Worm (Caenorhabditis elegans) whole organism, young adult: ENCODE data around the gene R02F2.6.
A peak's percentile ranks its signal among the peaks of the same experiment; 100 is the strongest.

Source experiments
- B0336.3 ChIP-seq: fragments of 200-800 bp; sonication (Bioruptor generic); IDR thresholded peaks from 2 replicates; pipeline ENCODE4 v1.3.6; 2022; ENCODE audit warnings: missing genetic modification characterization, missing compliant biosample characterization
- C06A6.2 ChIP-seq: fragments of 200-800 bp; sonication (Bioruptor generic); conservative IDR thresholded peaks from 2 replicates; pipeline ENCODE4 v1.3.6; 2022; ENCODE audit warnings: missing genetic modification characterization, missing compliant biosample characterization
- F10E7.11 ChIP-seq: sonication (generic microtip); optimal IDR thresholded peaks from 2 replicates; lab custom pipeline; 2017; ENCODE audit warnings: mild to moderate bottlenecking, missing genetic modification characterization, moderate library complexity, missing compliant biosample characterization
- F33H1.4 ChIP-seq: fragments of 200-800 bp; sonication (Bioruptor generic); IDR thresholded peaks from 2 replicates; pipeline ENCODE4 v1.3.6; 2022; ENCODE audit warnings: missing genetic modification reagents, missing genetic modification characterization, missing compliant biosample characterization
- K12H6.12 ChIP-seq: fragments of 200-800 bp; sonication (Bioruptor generic); optimal IDR thresholded peaks from 2 replicates; lab custom pipeline; 2018; ENCODE audit warnings: mild to moderate bottlenecking, missing genetic modification characterization, missing compliant biosample characterization
- T07F8.4 ChIP-seq: sonication (generic microtip); optimal IDR thresholded peaks from 2 replicates; lab custom pipeline; 2016; ENCODE audit warnings: mild to moderate bottlenecking, missing genetic modification characterization, moderate library complexity, missing compliant biosample characterization
- Y53F4B.3 ChIP-seq: fragments of 200-800 bp; sonication (Bioruptor generic); IDR thresholded peaks from 2 replicates; pipeline ENCODE4 v1.3.6; 2022; ENCODE audit warnings: missing genetic modification reagents, missing genetic modification characterization, missing compliant biosample characterization
- Y56A3A.18 ChIP-seq: fragments of 200-800 bp; sonication (Bioruptor generic); IDR thresholded peaks from 2 replicates; pipeline ENCODE4 v1.3.6; 2022; ENCODE audit warnings: missing genetic modification reagents, missing genetic modification characterization, missing compliant biosample characterization
- Y79H2A.3 ChIP-seq: fragments of 200-800 bp; sonication (Bioruptor generic); conservative IDR thresholded peaks from 2 replicates; pipeline ENCODE4 v1.3.6; 2022; ENCODE audit warnings: missing genetic modification reagents, missing genetic modification characterization, missing compliant biosample characterization
- Y95B8A.8 ChIP-seq: fragments of 200-800 bp; sonication (Bioruptor generic); IDR thresholded peaks from 2 replicates; pipeline ENCODE4 v1.3.6; 2022; ENCODE audit warnings: missing genetic modification reagents, missing genetic modification characterization, missing compliant biosample characterization
- ZK185.1 ChIP-seq: sonication (generic microtip); optimal IDR thresholded peaks from 2 replicates; lab custom pipeline; 2016; ENCODE audit warnings: mild to moderate bottlenecking, missing genetic modification characterization, missing compliant biosample characterization; ENCODE audit not compliant: poor library complexity, severe bottlenecking
- akir-1 ChIP-seq: fragments of 200-800 bp; sonication (Bioruptor generic); optimal IDR thresholded peaks from 2 replicates; lab custom pipeline; 2018; ENCODE audit warnings: mild to moderate bottlenecking, missing genetic modification characterization, moderate library complexity, missing compliant biosample characterization
- atf-7 ChIP-seq: sonication (generic microtip); optimal IDR thresholded peaks from 2 replicates; lab custom pipeline; 2017; ENCODE audit warnings: mild to moderate bottlenecking, missing genetic modification characterization, missing compliant biosample characterization
- attf-3 ChIP-seq: fragments of 200-800 bp; sonication (Bioruptor generic); conservative IDR thresholded peaks from 2 replicates; pipeline ENCODE4 v1.3.6; 2022; ENCODE audit warnings: missing genetic modification reagents, missing genetic modification characterization, missing compliant biosample characterization
- attf-5 ChIP-seq: fragments of 200-800 bp; sonication (Bioruptor generic); optimal IDR thresholded peaks from 2 replicates; lab custom pipeline; 2018; ENCODE audit warnings: mild to moderate bottlenecking, missing genetic modification characterization, missing compliant biosample characterization
- cebp-1 ChIP-seq, 2 experiments: fragments of 200-800 bp in 1 of 2; sonication (Bioruptor generic) in 1 of 2; sonication (generic microtip) in 1 of 2; IDR thresholded peaks in 1 of 2; optimal IDR thresholded peaks in 1 of 2; 2 replicates each; pipeline versions ENCODE4 v1.3.6 to Lab custom; 2017 to 2022; ENCODE audit warnings: missing compliant biosample characterization in 2 of 2, missing genetic modification characterization in 2 of 2, mild to moderate bottlenecking in 1 of 2, missing genetic modification reagents in 1 of 2, moderate library complexity in 1 of 2
- die-1 ChIP-seq: sonication (generic microtip); optimal IDR thresholded peaks from 2 replicates; lab custom pipeline; 2016; ENCODE audit warnings: missing genotype, mild to moderate bottlenecking, missing genetic modification characterization, missing compliant biosample characterization
- dox-1 ChIP-seq: fragments of 200-800 bp; sonication (Bioruptor generic); IDR thresholded peaks from 2 replicates; pipeline ENCODE4 v1.3.6; 2022; ENCODE audit warnings: missing genetic modification reagents, missing genetic modification characterization, missing compliant biosample characterization
- dpff-1 ChIP-seq: sonication (generic microtip); optimal IDR thresholded peaks from 2 replicates; lab custom pipeline; 2017; ENCODE audit warnings: mild to moderate bottlenecking, missing genetic modification characterization, missing compliant biosample characterization
- dpl-1 ChIP-seq: fragments of 150-350 bp; optimal IDR thresholded peaks from 2 replicates; lab custom pipeline; 2014; ENCODE audit warnings: missing biosample characterization, missing genetic modification reagents, missing genetic modification characterization
- efl-1 ChIP-seq: fragments of 150-350 bp; optimal IDR thresholded peaks from 2 replicates; lab custom pipeline; 2014; ENCODE audit warnings: missing biosample characterization, missing genetic modification reagents, missing genetic modification characterization
- egrh-3 ChIP-seq: fragments of 200-800 bp; sonication (Bioruptor generic); IDR thresholded peaks from 2 replicates; pipeline ENCODE4 v1.3.6; 2022; ENCODE audit warnings: missing genetic modification reagents, missing genetic modification characterization, missing compliant biosample characterization
- ets-4 ChIP-seq: fragments of 200-800 bp; sonication (Bioruptor generic); optimal IDR thresholded peaks from 2 replicates; lab custom pipeline; 2018; ENCODE audit warnings: mild to moderate bottlenecking, missing genetic modification characterization, missing compliant biosample characterization
- fkh-3 ChIP-seq: sonication (generic microtip); optimal IDR thresholded peaks from 2 replicates; lab custom pipeline; 2016; ENCODE audit warnings: mild to moderate bottlenecking, missing genetic modification characterization, missing compliant biosample characterization
- gei-17 ChIP-seq: fragments of 200-800 bp; sonication (Bioruptor generic); optimal IDR thresholded peaks from 2 replicates; lab custom pipeline; 2018; ENCODE audit warnings: mild to moderate bottlenecking, missing genetic modification characterization, missing compliant biosample characterization
- hmg-1.2 ChIP-seq: fragments of 200-800 bp; sonication (Bioruptor generic); IDR thresholded peaks from 2 replicates; pipeline ENCODE4 v1.3.6; 2022; ENCODE audit warnings: missing genetic modification reagents, missing genetic modification characterization, missing compliant biosample characterization
- hsf-1 ChIP-seq: fragments of 200-800 bp; sonication (Bioruptor generic); IDR thresholded peaks from 2 replicates; pipeline ENCODE4 v1.3.6; 2022; ENCODE audit warnings: missing genetic modification reagents, missing genetic modification characterization, missing compliant biosample characterization
- lin-26 ChIP-seq: fragments of 200-800 bp; sonication (Bioruptor generic); IDR thresholded peaks from 2 replicates; pipeline ENCODE4 v1.3.6; 2022; ENCODE audit warnings: missing genetic modification reagents, missing genetic modification characterization, missing compliant biosample characterization
- lin-35 ChIP-seq, 3 experiments: fragments of 150-350 bp in 2 of 3; sonication (generic microtip) in 1 of 3; optimal IDR thresholded peaks; 2 replicates each; lab custom pipeline; 2014 to 2018; ENCODE audit warnings: missing biosample characterization in 3 of 3, missing genetic modification characterization in 3 of 3, missing genetic modification reagents in 3 of 3
- lin-54 ChIP-seq: fragments of 200-800 bp; sonication (Bioruptor generic); optimal IDR thresholded peaks from 2 replicates; lab custom pipeline; 2018; ENCODE audit warnings: mild to moderate bottlenecking, missing genetic modification characterization, missing compliant biosample characterization
- lsl-1 ChIP-seq: fragments of 200-800 bp; sonication (Bioruptor generic); optimal IDR thresholded peaks from 2 replicates; lab custom pipeline; 2018; ENCODE audit warnings: mild to moderate bottlenecking, missing genetic modification characterization, moderate library complexity, missing compliant biosample characterization
- madf-10 ChIP-seq: sonication (generic microtip); optimal IDR thresholded peaks from 2 replicates; lab custom pipeline; 2016; ENCODE audit warnings: mild to moderate bottlenecking, missing genetic modification characterization, missing compliant biosample characterization
- madf-3 ChIP-seq: fragments of 200-800 bp; sonication (Bioruptor generic); IDR thresholded peaks from 2 replicates; pipeline ENCODE4 v1.3.6; 2022; ENCODE audit warnings: missing genetic modification reagents, missing genetic modification characterization, missing compliant biosample characterization
- nfyb-1 ChIP-seq: fragments of 200-800 bp; sonication (Bioruptor generic); IDR thresholded peaks from 2 replicates; pipeline ENCODE4 v1.3.6; 2022; ENCODE audit warnings: missing genetic modification reagents, missing genetic modification characterization, missing compliant biosample characterization
- nhr-80 ChIP-seq: sonication (generic microtip); optimal IDR thresholded peaks from 2 replicates; lab custom pipeline; 2016; ENCODE audit warnings: missing genetic modification characterization, missing compliant biosample characterization
- pha-4 ChIP-seq: fragments of 150-350 bp; sonication (generic microtip); optimal IDR thresholded peaks from 2 replicates; lab custom pipeline; 2014; ENCODE audit warnings: missing biosample characterization, missing genetic modification reagents, missing genetic modification characterization
- sea-2 ChIP-seq: fragments of 200-800 bp; sonication (Bioruptor generic); IDR thresholded peaks from 2 replicates; pipeline ENCODE4 v1.3.6; 2022; ENCODE audit warnings: missing genetic modification characterization, missing compliant biosample characterization
- snpc-3.4 ChIP-seq: sonication (generic microtip); optimal IDR thresholded peaks from 2 replicates; lab custom pipeline; 2017; ENCODE audit warnings: missing genetic modification characterization, mild to moderate bottlenecking, missing compliant biosample characterization, antibody characterized with exemption, moderate library complexity, missing genotype, missing genetic modification reagents
- snpc-4 ChIP-seq, 5 experiments: fragments of 150-350 bp in 1 of 5; sonication (generic microtip) in 4 of 5; optimal IDR thresholded peaks; 2 replicates each; lab custom pipeline; 2014 to 2018; ENCODE audit warnings: missing genetic modification characterization in 5 of 5, missing biosample characterization in 3 of 5, antibody characterized with exemption in 2 of 5, mild to moderate bottlenecking in 2 of 5, missing compliant biosample characterization in 2 of 5, missing genotype in 2 of 5, moderate library complexity in 2 of 5, missing genetic modification reagents in 1 of 5
- somi-1 ChIP-seq: fragments of 200-800 bp; sonication (Bioruptor generic); optimal IDR thresholded peaks from 2 replicates; lab custom pipeline; 2018; ENCODE audit warnings: mild to moderate bottlenecking, missing genetic modification characterization, missing compliant biosample characterization
- unc-130 ChIP-seq: sonication (generic microtip); optimal IDR thresholded peaks from 2 replicates; lab custom pipeline; 2016; ENCODE audit warnings: missing genetic modification reagents, missing genetic modification characterization, missing compliant biosample characterization
- unc-62 ChIP-seq: fragments of 150-350 bp; optimal IDR thresholded peaks from 2 replicates; lab custom pipeline; 2014; ENCODE audit warnings: missing biosample characterization, missing genetic modification reagents, missing genetic modification characterization
- xnd-1 ChIP-seq: sonication (generic microtip); optimal IDR thresholded peaks from 2 replicates; lab custom pipeline; 2016; ENCODE audit warnings: missing genotype, missing genetic modification reagents, missing genetic modification characterization, missing compliant biosample characterization
- ztf-18 ChIP-seq: sonication (generic microtip); optimal IDR thresholded peaks from 2 replicates; lab custom pipeline; 2016; ENCODE audit warnings: missing genotype, mild to moderate bottlenecking, missing genetic modification characterization, missing compliant biosample characterization
- ztf-22 ChIP-seq: fragments of 200-800 bp; sonication (Bioruptor generic); optimal IDR thresholded peaks from 2 replicates; lab custom pipeline; 2018; ENCODE audit warnings: mild to moderate bottlenecking, missing genetic modification characterization, moderate library complexity, missing compliant biosample characterization
- ztf-3 ChIP-seq: fragments of 200-800 bp; sonication (Bioruptor generic); optimal IDR thresholded peaks from 2 replicates; lab custom pipeline; 2018; ENCODE audit warnings: mild to moderate bottlenecking, missing genetic modification characterization, missing compliant biosample characterization

The R02F2.6 gene

ce11 chrIII:5503669-5504068, 24.9 kb upstream of the R02F2.6 start (continued):
- TF ChIP-seq dpff-1 (tag; lab: Kevin White, UChicago) (no peak), xnd-1 (tag; lab: Kevin White, UChicago) (peak; percentile 6), fkh-3 (no peak), Y53F4B.3 (GFP tag; lab: Robert Waterston, UW) (no peak), snpc-3.4 (peak; percentile 5), unc-130 (no peak), efl-1 (GFP tag; lab: Kevin White, UChicago) (peak; percentile 72), madf-3 (GFP tag; lab: Robert Waterston, UW) (no peak), nhr-80 (no peak), lin-54 (peak; percentile 82), ztf-18 (no peak), die-1 (tag; lab: Kevin White, UChicago) (no peak), Y79H2A.3 (GFP tag; lab: Robert Waterston, UW) (0 out of 2 replicates have a peak, but pooled peaks have one; percentile 10), dox-1 (GFP tag; lab: Robert Waterston, UW) (no peak), madf-10 (tag; lab: Kevin White, UChicago) (no peak), ets-4 (GFP tag; lab: Kevin White, UChicago) (no peak), egrh-3 (GFP tag; lab: Robert Waterston, UW) (no peak), Y56A3A.18 (no peak), lsl-1 (peak; percentile 41), gei-17 (GFP tag; lab: Kevin White, UChicago) (no peak), F33H1.4 (peak; percentile 55; the same call in 1 of the 2 replicates), Y95B8A.8 (GFP tag; lab: Robert Waterston, UW) (no peak)

ce11 chrIII:5502915-5503575, 24.3 kb upstream of the R02F2.6 start:
- TF ChIP-seq attf-3 (GFP tag; lab: Robert Waterston, UW) (0 out of 2 replicates have a peak, but pooled peaks have one; percentile 19), dpff-1 (tag; lab: Kevin White, UChicago) (no peak), hmg-1.2 (GFP tag; lab: Robert Waterston, UW) (peak; percentile 67; the same call in 1 of the 2 replicates), attf-5 (GFP tag; lab: Kevin White, UChicago) (peak; percentile 33), F10E7.11 (tag; lab: Kevin White, UChicago) (no peak), ZK185.1 (tag; lab: Kevin White, UChicago) (peak; percentile 14), atf-7 (tag; lab: Kevin White, UChicago) (peak; percentile 56), lin-35 (GFP tag; optimal IDR thresholded peaks at IDR 0.05; lab: Kevin White, UChicago) (peak in 1 of 3 experiments; percentile 16), ztf-22 (peak; percentile 31), lin-26 (GFP tag; lab: Robert Waterston, UW) (peak; percentile 9; the same call in 1 of the 2 replicates), C06A6.2 (GFP tag; lab: Robert Waterston, UW) (peak; percentile 40; the same call in 1 of the 2 replicates), cebp-1 (GFP tag; IDR thresholded peaks at IDR 0.05; lab: Robert Waterston, UW) (peak; percentile 46), cebp-1 (tag; optimal IDR thresholded peaks at IDR 0.05; lab: Kevin White, UChicago) (peak; percentile 70), B0336.3 (GFP tag; lab: Robert Waterston, UW) (peak; percentile 67), T07F8.4 (tag; lab: Kevin White, UChicago) (no peak), Y95B8A.8 (GFP tag; lab: Robert Waterston, UW) (peak; percentile 58), pha-4 (tag; lab: Kevin White, UChicago) (no peak), dpl-1 (GFP tag; lab: Kevin White, UChicago) (no peak), ets-4 (GFP tag; lab: Kevin White, UChicago) (peak; percentile 36), hsf-1 (no peak), sea-2 (no peak), akir-1 (no peak), somi-1 (GFP tag; lab: Kevin White, UChicago) (peak; percentile 18), ztf-3 (GFP tag; lab: Kevin White, UChicago) (no peak), unc-62 (GFP tag; lab: Kevin White, UChicago) (peak; percentile 68), snpc-4 (GFP tag; optimal IDR thresholded peaks at IDR 0.05; lab: Kevin White, UChicago) (no peak), snpc-4 (tag; optimal IDR thresholded peaks at IDR 0.05; lab: Kevin White, UChicago) (peak in 3 of 4 experiments; percentile 17 to 46 (median 34)), K12H6.12 (tag; lab: Kevin White, UChicago) (peak; percentile 39), nfyb-1 (GFP tag; lab: Robert Waterston, UW) (peak; percentile 10; the same call in 1 of the 2 replicates), nhr-80 (peak; percentile 88)
